Worm (Caenorhabditis elegans) whole organism, midembryonic: ENCODE measurements around the gene ZK1240.3.

Experiments used
- T22C8.4 ChIP-seq: fragments of 200-800 bp; sonication (Bioruptor generic); IDR thresholded peaks from 2 replicates; pipeline ENCODE4 v1.3.6; 2022; ENCODE audit warnings: missing genetic modification characterization, missing compliant biosample characterization
- cog-1 ChIP-seq: sonication (generic microtip); optimal IDR thresholded peaks from 2 replicates; lab custom pipeline; 2016; ENCODE audit warnings: missing genetic modification characterization, missing compliant biosample characterization
- flt-1 ChIP-seq: fragments of 200-800 bp; sonication (Bioruptor generic); IDR thresholded peaks from 2 replicates; pipeline ENCODE4 v1.3.6; 2022; ENCODE audit warnings: missing genetic modification characterization, missing compliant biosample characterization
- klf-2 ChIP-seq: fragments of 200-800 bp; sonication (Bioruptor generic); conservative IDR thresholded peaks from 2 replicates; pipeline ENCODE4 v1.3.6; 2022; ENCODE audit warnings: missing genetic modification reagents, missing genetic modification characterization, missing compliant biosample characterization
- med-1 ChIP-seq: sonication (generic microtip); optimal IDR thresholded peaks from 2 replicates; lab custom pipeline; 2017; ENCODE audit warnings: missing genetic modification characterization, mild to moderate bottlenecking, missing compliant biosample characterization, antibody characterized with exemption, missing genetic modification reagents; ENCODE audit not compliant: insufficient read depth
- ref-1 ChIP-seq: fragments of 200-800 bp; sonication (Bioruptor generic); conservative IDR thresholded peaks from 2 replicates; pipeline ENCODE4 v1.3.6; 2022; ENCODE audit warnings: missing genetic modification reagents, missing genetic modification characterization, missing compliant biosample characterization
- tab-1 ChIP-seq: fragments of 200-800 bp; sonication (Bioruptor generic); IDR thresholded peaks from 2 replicates; pipeline ENCODE4 v1.3.6; 2022; ENCODE audit warnings: missing genetic modification characterization, missing compliant biosample characterization
- ztf-23 ChIP-seq: fragments of 200-800 bp; sonication (Bioruptor generic); IDR thresholded peaks from 2 replicates; pipeline ENCODE4 v1.3.6; 2022; ENCODE audit warnings: missing genetic modification reagents, missing genetic modification characterization, missing compliant biosample characterization
- ztf-29 ChIP-seq: fragments of 200-800 bp; sonication (Bioruptor generic); IDR thresholded peaks from 2 replicates; pipeline ENCODE4 v1.3.6; 2022; ENCODE audit warnings: missing genetic modification reagents, missing genetic modification characterization, missing compliant biosample characterization

Gene ZK1240.3

DNA sequence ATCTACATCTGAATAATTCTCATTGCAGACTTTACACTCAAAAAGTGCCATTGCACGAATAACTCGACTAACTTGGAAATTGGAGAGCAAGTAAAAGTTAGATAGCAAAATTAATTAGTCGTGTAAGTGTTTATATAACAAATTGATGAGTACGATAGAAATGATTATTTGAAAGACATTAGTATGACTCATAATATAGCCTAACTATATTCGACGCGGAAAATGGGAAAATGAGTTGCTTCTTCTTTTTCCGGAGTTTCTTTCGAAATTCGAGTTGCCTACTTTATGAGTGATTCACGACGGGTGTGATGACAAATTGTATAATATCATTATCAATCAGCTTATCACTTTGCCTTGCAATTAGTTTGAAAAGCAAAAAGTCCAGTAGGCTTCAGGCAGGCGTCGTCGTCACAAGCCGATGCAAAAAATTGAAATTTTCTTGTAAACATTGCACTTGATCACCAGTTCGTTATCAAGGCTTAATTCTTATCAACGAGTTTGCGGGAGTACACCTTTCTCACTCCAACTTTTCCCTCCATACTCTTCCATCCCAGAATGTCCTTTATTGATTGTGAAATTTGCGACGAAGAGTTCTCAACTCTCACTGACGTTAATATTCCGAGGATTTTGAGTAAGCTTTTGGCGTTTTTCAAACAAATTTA is 2.9 kb downstream of the ZK1240.3 start, which contains the start of the genes ZK1240.6 and ZK1240.2:
Gene ZK1240.6 (minus strand): TSS at position 51 of the 662 bp plus-strand sequence.
Gene ZK1240.2 (plus strand): TSS at position 520 of the 662 bp plus-strand sequence.
- no peak for TF ChIP-seq med-1 (GFP tag; lab: Kevin White, UChicago)

DNA sequence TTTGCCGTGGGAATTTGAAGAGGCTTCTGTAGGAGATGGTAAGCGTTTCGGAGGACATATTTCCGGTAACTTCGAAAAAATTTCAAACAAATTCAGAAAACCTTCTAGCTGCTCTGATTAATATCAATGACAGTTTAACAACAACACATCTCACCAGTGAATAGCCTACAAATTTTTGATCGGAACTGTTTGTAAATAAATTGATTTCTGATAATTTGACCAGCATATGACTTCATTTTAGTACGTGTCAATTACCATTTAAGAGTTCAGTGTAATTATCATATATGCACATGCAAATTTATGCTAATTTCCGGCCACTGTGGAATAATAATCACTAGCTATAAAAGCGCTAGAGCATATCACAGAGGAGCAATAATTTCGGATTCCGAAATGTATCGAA is 4.8 kb downstream of the ZK1240.3 start, which contains the start of gene ZK1240.11:
Gene ZK1240.11 (plus strand): TSS at position 301 of the 400 bp plus-strand sequence.
- TF ChIP-seq ref-1 (GFP tag; lab: Robert Waterston, UW) (no peak), ztf-29 (GFP tag; lab: Robert Waterston, UW) (no peak), T22C8.4 (no peak), cog-1 (tag; lab: Kevin White, UChicago) (no peak), tab-1 (GFP tag; lab: Robert Waterston, UW) (no peak), flt-1 (GFP tag; lab: Robert Waterston, UW) (no peak), med-1 (GFP tag; lab: Kevin White, UChicago) (no peak), klf-2 (no peak), ztf-23 (GFP tag; lab: Robert Waterston, UW) (no peak)

DNA sequence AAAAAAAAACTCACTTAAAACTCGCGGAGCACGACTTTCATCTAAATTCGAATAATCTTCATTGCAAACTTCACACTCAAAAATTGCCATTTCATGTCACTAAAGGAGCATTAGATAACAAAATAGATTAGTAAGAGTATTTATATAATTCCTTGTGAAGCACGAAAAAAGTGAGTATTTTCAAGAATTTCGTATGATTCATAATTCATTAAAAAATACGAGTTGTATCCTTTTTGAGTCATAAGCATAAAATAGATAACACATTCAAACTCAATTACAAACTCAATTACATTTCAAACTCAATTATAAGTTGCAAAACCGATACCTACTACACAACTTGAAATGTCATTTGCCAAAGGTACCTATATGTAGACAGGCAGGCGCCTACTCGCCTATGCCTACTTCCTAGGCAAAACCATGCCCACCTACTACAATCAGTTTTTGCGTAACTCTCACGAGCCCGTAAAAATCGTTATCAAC is 8.9 kb downstream of the ZK1240.3 start, which contains the start of the genes ZK1240.8 and ZK1240.1:
Gene ZK1240.8 (minus strand): TSS at position 101 of the 480 bp plus-strand sequence.
Gene ZK1240.1 (plus strand): TSS at position 430 of the 480 bp plus-strand sequence.
- TF ChIP-seq cog-1 (tag; lab: Kevin White, UChicago) (no peak), ref-1 (GFP tag; lab: Robert Waterston, UW) (no peak), T22C8.4 (no peak), flt-1 (GFP tag; lab: Robert Waterston, UW) (no peak), ztf-29 (GFP tag; lab: Robert Waterston, UW) (no peak), klf-2 (no peak), tab-1 (GFP tag; lab: Robert Waterston, UW) (no peak), ztf-23 (GFP tag; lab: Robert Waterston, UW) (no peak), med-1 (GFP tag; lab: Kevin White, UChicago) (no peak)

DNA sequence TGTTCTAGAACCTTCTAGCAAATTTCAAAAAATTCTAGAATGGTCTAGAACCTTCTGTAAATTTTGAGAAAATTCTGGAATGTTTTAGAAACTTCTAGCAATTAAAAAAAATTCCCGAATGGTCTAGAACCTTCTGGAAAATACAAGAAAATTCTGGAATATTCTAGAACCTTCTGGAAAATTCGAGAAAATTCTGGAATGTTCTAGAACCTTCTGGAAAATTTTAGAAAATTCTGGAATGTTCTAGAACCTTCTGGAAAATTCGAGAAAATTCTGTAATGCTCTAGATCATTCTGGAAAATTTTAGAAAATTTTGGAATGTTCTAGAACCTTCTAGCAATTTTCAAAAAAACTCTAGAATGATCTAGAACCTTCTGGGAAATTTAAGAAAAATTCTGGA is 10.3 kb downstream of the ZK1240.3 start:
- peak; percentile 63 for TF ChIP-seq flt-1 (GFP tag; lab: Robert Waterston, UW)
- TF ChIP-seq tab-1 (GFP tag; lab: Robert Waterston, UW), result no peak

DNA sequence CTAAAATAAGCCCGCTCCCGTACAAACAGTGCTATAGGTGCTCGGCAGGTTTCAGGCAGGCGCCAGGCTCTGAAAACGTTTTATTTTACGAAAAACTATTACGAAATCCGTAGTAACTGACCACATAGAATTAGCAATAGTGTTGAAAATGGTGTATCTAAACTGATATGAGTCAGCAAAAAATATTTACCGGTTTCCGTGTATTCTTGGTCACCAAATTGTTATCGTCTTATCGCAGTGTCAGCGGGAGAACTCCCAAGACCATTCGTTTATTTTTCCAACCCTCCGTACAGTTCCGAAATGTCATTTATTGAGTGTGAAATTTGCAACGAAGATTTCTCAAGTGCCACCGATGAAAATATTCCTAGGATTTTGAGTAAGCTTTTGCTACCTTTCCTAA is 12.1 kb downstream of the ZK1240.3 start, which contains the start of gene F43C11.8:
Gene F43C11.8 (plus strand): TSS at position 301 of the 400 bp plus-strand sequence.
- TF ChIP-seq klf-2, result no peak
- TF ChIP-seq ref-1 (GFP tag; lab: Robert Waterston, UW), result no peak
- TF ChIP-seq ztf-23 (GFP tag; lab: Robert Waterston, UW), result no peak
- no peak for TF ChIP-seq tab-1 (GFP tag; lab: Robert Waterston, UW)
- no peak for TF ChIP-seq T22C8.4
- TF ChIP-seq ztf-29 (GFP tag; lab: Robert Waterston, UW), result no peak
- TF ChIP-seq flt-1 (GFP tag; lab: Robert Waterston, UW), result no peak
- no peak for TF ChIP-seq cog-1 (tag; lab: Kevin White, UChicago)
- TF ChIP-seq med-1 (GFP tag; lab: Kevin White, UChicago), result no peak

DNA sequence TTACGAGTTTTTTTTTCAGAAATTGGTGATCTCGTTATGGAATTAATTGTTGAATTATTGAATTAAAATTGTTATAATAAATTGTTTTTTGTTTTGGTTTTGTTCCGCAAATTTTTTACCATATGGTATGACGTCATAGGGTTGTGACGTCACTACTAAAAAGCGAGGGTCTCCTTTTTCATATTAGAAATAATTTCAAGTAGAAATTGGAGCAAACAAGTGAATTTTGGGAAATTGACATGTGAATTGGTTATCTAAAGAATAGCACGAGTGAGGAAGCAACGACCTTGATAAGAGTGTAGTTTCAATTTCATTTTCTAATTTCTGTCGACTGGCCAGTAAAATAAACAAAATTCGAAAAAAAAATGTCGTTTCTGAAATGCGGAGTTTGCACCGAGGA is 15.4 kb downstream of the ZK1240.3 start, which contains the start of gene F43C11.7:
Gene F43C11.7 (plus strand): TSS at position 326 of the 400 bp plus-strand sequence.
- TF ChIP-seq T22C8.4, result no peak

DNA sequence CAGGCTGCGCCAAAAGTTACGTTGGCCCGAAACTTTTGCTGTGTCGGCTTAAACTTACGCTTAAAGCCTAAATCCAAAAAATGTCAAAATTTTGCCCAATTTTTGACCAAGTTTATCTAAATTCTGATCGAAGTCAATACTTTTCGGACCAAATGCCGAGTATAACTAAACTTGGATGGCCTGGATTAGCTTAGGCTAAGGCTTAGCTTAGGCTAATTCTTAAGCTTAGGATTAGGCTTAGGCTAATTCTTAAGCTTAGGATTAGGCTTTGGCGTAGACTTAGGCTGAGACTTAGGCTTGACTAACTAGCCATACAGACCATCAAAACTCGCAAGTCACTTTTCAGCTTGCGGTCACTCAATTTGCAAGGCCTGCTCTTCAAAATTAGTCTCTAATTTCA is 16.0 kb downstream of the ZK1240.3 start:
- TF ChIP-seq T22C8.4 (no peak), cog-1 (tag; lab: Kevin White, UChicago) (no peak), klf-2 (no peak), ref-1 (GFP tag; lab: Robert Waterston, UW) (no peak), tab-1 (GFP tag; lab: Robert Waterston, UW) (no peak), flt-1 (GFP tag; lab: Robert Waterston, UW) (no peak), med-1 (GFP tag; lab: Kevin White, UChicago) (no peak), ztf-23 (GFP tag; lab: Robert Waterston, UW) (no peak), ztf-29 (GFP tag; lab: Robert Waterston, UW) (no peak)

DNA sequence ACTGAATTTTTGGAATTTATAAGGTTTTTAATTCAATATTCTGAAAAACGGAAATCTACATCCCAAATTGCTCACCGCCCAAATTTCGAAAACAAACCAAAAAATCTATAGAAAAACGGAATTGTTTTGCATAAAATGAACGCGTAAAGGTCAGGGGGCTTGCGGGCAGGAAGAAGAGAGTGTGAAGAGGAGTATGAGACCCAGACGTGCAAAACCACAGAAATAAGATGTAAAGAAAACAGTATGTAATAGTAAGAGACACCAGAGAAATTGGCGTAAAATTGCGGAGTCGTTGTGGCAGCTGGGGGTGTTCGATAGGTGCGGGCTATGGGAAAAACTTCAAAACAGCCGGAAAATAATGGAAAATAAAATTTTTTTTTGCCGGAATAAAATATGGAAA is 20.8 kb downstream of the ZK1240.3 start:
- TF ChIP-seq med-1 (GFP tag; lab: Kevin White, UChicago), result no peak

DNA sequence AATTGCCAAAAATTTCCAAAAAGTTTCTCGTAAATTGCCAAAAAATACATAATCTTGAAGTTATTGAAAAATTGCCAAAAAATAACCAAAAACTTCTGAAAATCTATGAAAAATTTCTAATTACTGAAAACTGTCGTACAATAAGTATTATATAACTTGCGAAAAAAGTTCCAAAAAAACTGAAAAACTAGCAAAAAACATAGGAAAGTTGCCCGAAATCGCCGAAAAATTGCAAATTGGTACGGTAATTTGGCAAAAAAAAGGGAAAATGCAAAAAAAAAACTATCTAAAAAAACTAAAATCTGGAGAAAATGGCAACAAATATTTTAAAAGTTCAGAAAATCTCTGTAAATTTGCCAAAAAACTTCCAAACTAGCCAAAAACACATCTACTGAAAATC is 21.4 kb downstream of the ZK1240.3 start, which contains the start of gene enri-1:
Gene enri-1 (minus strand): TSS at position 101 of the 400 bp plus-strand sequence.
- no peak for TF ChIP-seq ref-1 (GFP tag; lab: Robert Waterston, UW)
- TF ChIP-seq klf-2, result no peak

DNA sequence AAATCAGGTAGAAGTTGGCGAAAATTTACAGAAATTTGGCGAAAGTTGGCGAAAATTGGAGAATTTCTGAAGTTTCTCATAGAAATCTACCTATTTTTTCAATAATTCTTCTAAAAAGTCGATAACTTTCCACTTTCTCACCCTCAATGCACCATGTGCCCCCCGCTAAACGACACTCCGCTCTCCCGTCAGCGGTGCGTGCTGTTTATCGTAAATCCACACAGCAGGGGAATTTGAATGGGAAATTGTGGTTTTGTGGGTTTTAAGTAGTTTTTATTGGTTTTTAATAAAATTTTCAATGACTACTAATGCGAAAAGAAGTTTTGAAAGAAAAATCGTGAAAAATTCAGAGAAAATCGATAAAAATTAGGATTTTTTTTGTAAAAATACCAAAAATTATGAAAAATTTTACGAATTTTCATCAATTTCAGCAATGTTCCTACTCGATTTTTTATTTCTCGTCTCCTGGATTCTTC is 21.9 kb downstream of the ZK1240.3 start, which contains the start of gene F43C11.6:
Gene F43C11.6 (plus strand): TSS at position 426 of the 476 bp plus-strand sequence.
- no peak for TF ChIP-seq ztf-29 (GFP tag; lab: Robert Waterston, UW)
- TF ChIP-seq ztf-23 (GFP tag; lab: Robert Waterston, UW), result no peak
- no peak for TF ChIP-seq ref-1 (GFP tag; lab: Robert Waterston, UW)
- no peak for TF ChIP-seq T22C8.4
- TF ChIP-seq tab-1 (GFP tag; lab: Robert Waterston, UW), result no peak
- TF ChIP-seq cog-1 (tag; lab: Kevin White, UChicago), result no peak
- TF ChIP-seq klf-2, result no peak
- no peak for TF ChIP-seq flt-1 (GFP tag; lab: Robert Waterston, UW)
- no peak for TF ChIP-seq med-1 (GFP tag; lab: Kevin White, UChicago)
